Worm (Caenorhabditis elegans): ENCODE results near the gene twk-17.

DNA sequence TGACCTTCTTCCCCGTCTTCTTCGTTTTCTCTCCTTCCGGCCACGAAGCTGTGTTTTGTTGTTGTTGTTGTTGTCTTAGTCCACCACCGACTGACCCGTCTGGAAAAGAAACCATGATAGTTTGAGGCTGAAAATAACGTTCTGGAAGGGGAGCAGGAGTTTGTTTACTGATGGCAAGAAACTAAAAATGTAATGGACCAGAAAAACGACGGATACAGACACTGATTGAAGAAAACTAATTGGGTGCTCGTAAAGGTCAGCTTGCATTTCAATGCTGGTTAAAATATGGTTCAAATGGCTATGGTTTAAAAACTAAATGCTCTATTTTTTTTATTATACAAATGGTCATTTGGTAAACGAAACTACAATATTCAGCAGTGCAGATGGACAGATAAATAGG lies 37.4 kb upstream of the twk-17 start, which contains the start of gene F26A10.2:
- TF ChIP-seq egl-27 (tag; optimal IDR thresholded peaks at IDR 0.05) (no peak), nhr-10 (tag; optimal IDR thresholded peaks at IDR 0.05) (no peak), zag-1 (tag; optimal IDR thresholded peaks at IDR 0.05) (no peak), skn-1 (tag; optimal IDR thresholded peaks at IDR 0.05) (no peak), attf-4 (tag; optimal IDR thresholded peaks at IDR 0.05) (no peak), unc-62 (GFP tag; optimal IDR thresholded peaks at IDR 0.05 in 1 of 2) (no peak), unc-62 (tag; optimal IDR thresholded peaks at IDR 0.05) (no peak), lin-13 (GFP tag; optimal IDR thresholded peaks at IDR 0.05) (no peak), lsy-2 (tag; optimal IDR thresholded peaks at IDR 0.05) (no peak), daf-12 (tag; optimal IDR thresholded peaks at IDR 0.05) (no peak)

All from whole organism, L4 larva.